Worm (Caenorhabditis elegans) whole organism, young adult: ENCODE results near the gene qdpr-1.

Experiments
- F10E7.11 ChIP-seq: sonication (generic microtip); optimal IDR thresholded peaks from 2 replicates; lab custom pipeline; 2017; ENCODE audit warnings: mild to moderate bottlenecking, missing genetic modification characterization, moderate library complexity, missing compliant biosample characterization
- aptf-3 ChIP-seq: fragments of 200-800 bp; sonication (Bioruptor generic); IDR thresholded peaks from 2 replicates; pipeline ENCODE4 v1.3.6; 2022; ENCODE audit warnings: missing genetic modification characterization, missing compliant biosample characterization
- atf-7 ChIP-seq: sonication (generic microtip); optimal IDR thresholded peaks from 2 replicates; lab custom pipeline; 2017; ENCODE audit warnings: mild to moderate bottlenecking, missing genetic modification characterization, missing compliant biosample characterization
- mel-28 ChIP-seq: sonication (generic microtip); optimal IDR thresholded peaks from 2 replicates; lab custom pipeline; 2016; ENCODE audit warnings: borderline replicate concordance, mild to moderate bottlenecking, missing genetic modification characterization, missing compliant biosample characterization
- nhr-90 ChIP-seq: sonication (generic microtip); optimal IDR thresholded peaks from 2 replicates; lab custom pipeline; 2016; ENCODE audit warnings: missing genotype, mild to moderate bottlenecking, missing genetic modification characterization, missing compliant biosample characterization
- snpc-4 ChIP-seq, 5 experiments: fragments of 150-350 bp in 1 of 5; sonication (generic microtip) in 4 of 5; optimal IDR thresholded peaks; 2 replicates each; lab custom pipeline; 2014 to 2018; ENCODE audit warnings: missing genetic modification characterization in 5 of 5, missing biosample characterization in 3 of 5, antibody characterized with exemption in 2 of 5, mild to moderate bottlenecking in 2 of 5, missing compliant biosample characterization in 2 of 5, missing genotype in 2 of 5, moderate library complexity in 2 of 5, missing genetic modification reagents in 1 of 5
- sptf-2 ChIP-seq: fragments of 200-800 bp; sonication (Bioruptor generic); optimal IDR thresholded peaks from 2 replicates; lab custom pipeline; 2018; ENCODE audit warnings: mild to moderate bottlenecking, missing genetic modification characterization, missing compliant biosample characterization
- unc-62 ChIP-seq: fragments of 150-350 bp; optimal IDR thresholded peaks from 2 replicates; lab custom pipeline; 2014; ENCODE audit warnings: missing biosample characterization, missing genetic modification reagents, missing genetic modification characterization

DNA sequence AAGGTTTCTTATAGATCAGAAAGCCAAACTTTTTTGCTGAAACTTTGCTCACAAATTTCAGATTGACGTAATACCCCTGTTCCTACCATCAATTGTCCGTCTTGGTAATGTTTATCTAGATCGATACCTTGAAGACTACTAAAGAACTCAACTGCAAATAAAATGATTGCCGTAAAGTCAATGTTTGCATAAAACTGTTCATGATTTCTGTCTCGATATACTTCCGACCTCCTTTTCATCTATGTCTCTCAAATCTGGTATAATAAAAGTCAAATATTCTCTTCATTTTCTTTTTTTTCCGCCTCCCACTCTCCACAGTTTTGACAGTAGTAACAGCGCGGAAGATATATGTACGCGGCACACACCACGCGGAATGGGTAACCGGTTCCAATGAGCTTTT lies 11.8 kb downstream of the qdpr-1 start, which contains the start of gene nas-1:
- TF ChIP-seq snpc-4 (GFP tag; optimal IDR thresholded peaks at IDR 0.05; lab: Kevin White, UChicago) (no peak), snpc-4 (tag; optimal IDR thresholded peaks at IDR 0.05; lab: Kevin White, UChicago) (no peak), atf-7 (tag; lab: Kevin White, UChicago) (no peak), unc-62 (no peak), sptf-2 (GFP tag; lab: Kevin White, UChicago) (no peak), aptf-3 (GFP tag; lab: Robert Waterston, UW) (no peak), F10E7.11 (tag; lab: Kevin White, UChicago) (no peak), mel-28 (no peak), nhr-90 (tag; lab: Kevin White, UChicago) (no peak)
